Fruit fly (Drosophila melanogaster): ENCODE measurements around the gene CG32847.

CG32847 gene

dm6 chr3L:15136659-15137572 is 15.5 kb downstream of the CG32847 start, which contains the start of gene CG12316:
TSS of gene CG12316 (minus strand) at chr3L:15136934.
- TF ChIP-seq CG8301 (tag; optimal IDR thresholded peaks at IDR 0.05) (peak; percentile 95), CG9948 (tag; optimal IDR thresholded peaks at IDR 0.05) (peak; percentile 89), gl (tag; optimal IDR thresholded peaks at IDR 0.05) (peak; percentile 94), CG12605 (GFP tag; IDR thresholded peaks at IDR 0.05) (peak; percentile 89), D1 (tag; optimal IDR thresholded peaks at IDR 0.05) (peak; percentile 80), rn (GFP tag; IDR thresholded peaks at IDR 0.05) (peak; percentile 77), CG8159 (tag; optimal IDR thresholded peaks at IDR 0.05) (peak; percentile 95), Ets98B (GFP tag; IDR thresholded peaks at IDR 0.05) (peak; percentile 89), CG13204 (GFP tag; optimal IDR thresholded peaks at IDR 0.05) (peak; percentile 91), CG14655 (GFP tag; optimal IDR thresholded peaks at IDR 0.05) (peak; percentile 95), CG15710 (tag; optimal IDR thresholded peaks at IDR 0.05) (peak; percentile 94), Pif1A (GFP tag; optimal IDR thresholded peaks at IDR 0.05) (peak; percentile 98), Snoo (tag; optimal IDR thresholded peaks at IDR 0.05) (peak; percentile 96), EcR (GFP tag; optimal IDR thresholded peaks at IDR 0.05) (peak; percentile 61), CG34367 (tag; optimal IDR thresholded peaks at IDR 0.05) (peak; percentile 95), CG4496 (GFP tag; IDR thresholded peaks at IDR 0.05) (peak; percentile 94), CG32121 (GFP tag; IDR thresholded peaks at IDR 0.05) (peak; percentile 92), Pif1B (GFP tag; optimal IDR thresholded peaks at IDR 0.05) (peak; percentile 97), CG10348 (GFP tag; IDR thresholded peaks at IDR 0.05) (no peak), fd96Ca (GFP tag; IDR thresholded peaks at IDR 0.05) (peak; percentile 96), CG17806 (tag; optimal IDR thresholded peaks at IDR 0.05) (peak; percentile 93)

dm6 chr3L:15137790-15138189 is 16.4 kb downstream of the CG32847 start:
- TF ChIP-seq Ets98B (GFP tag; IDR thresholded peaks at IDR 0.05) (no peak), CG4496 (GFP tag; IDR thresholded peaks at IDR 0.05) (no peak), CG8159 (tag; optimal IDR thresholded peaks at IDR 0.05) (no peak), Pif1B (GFP tag; optimal IDR thresholded peaks at IDR 0.05) (no peak), CG12605 (GFP tag; IDR thresholded peaks at IDR 0.05) (no peak), rn (GFP tag; IDR thresholded peaks at IDR 0.05) (no peak), CG17806 (tag; optimal IDR thresholded peaks at IDR 0.05) (no peak), CG13204 (GFP tag; optimal IDR thresholded peaks at IDR 0.05) (no peak), CG34367 (tag; optimal IDR thresholded peaks at IDR 0.05) (no peak), CG9948 (tag; optimal IDR thresholded peaks at IDR 0.05) (no peak), CG15710 (tag; optimal IDR thresholded peaks at IDR 0.05) (no peak), gl (tag; optimal IDR thresholded peaks at IDR 0.05) (no peak), CG8301 (tag; optimal IDR thresholded peaks at IDR 0.05) (no peak), CG10348 (GFP tag; IDR thresholded peaks at IDR 0.05) (no peak), D1 (tag; optimal IDR thresholded peaks at IDR 0.05) (no peak), fd96Ca (GFP tag; IDR thresholded peaks at IDR 0.05) (no peak), CG14655 (GFP tag; optimal IDR thresholded peaks at IDR 0.05) (no peak), Pif1A (GFP tag; optimal IDR thresholded peaks at IDR 0.05) (no peak), EcR (GFP tag; optimal IDR thresholded peaks at IDR 0.05) (no peak)

- TF ChIP-seq CG8159 (tag; optimal IDR thresholded peaks at IDR 0.05) (no peak), Snoo (tag; optimal IDR thresholded peaks at IDR 0.05) (no peak), CG12605 (GFP tag; IDR thresholded peaks at IDR 0.05) (no peak), CG14655 (GFP tag; optimal IDR thresholded peaks at IDR 0.05) (no peak)
Measured at dm6 chr3L:15140268-15140957, 19.0 kb downstream of the CG32847 start.

- TF ChIP-seq CG14655 (GFP tag; optimal IDR thresholded peaks at IDR 0.05) (peak; percentile 46), D1 (tag; optimal IDR thresholded peaks at IDR 0.05) (no peak), CG9948 (tag; optimal IDR thresholded peaks at IDR 0.05) (peak; percentile 8), EcR (GFP tag; optimal IDR thresholded peaks at IDR 0.05) (peak; percentile 90), Pif1B (GFP tag; optimal IDR thresholded peaks at IDR 0.05) (peak; percentile 2), CG12605 (GFP tag; IDR thresholded peaks at IDR 0.05) (no peak), Pif1A (GFP tag; optimal IDR thresholded peaks at IDR 0.05) (no peak), CG32121 (GFP tag; IDR thresholded peaks at IDR 0.05) (peak; percentile 24; the same call in 1 of the 2 replicates), fd96Ca (GFP tag; IDR thresholded peaks at IDR 0.05) (no peak; the same call in 2 of the 3 replicates), Ets98B (GFP tag; IDR thresholded peaks at IDR 0.05) (peak; percentile 59), CG10348 (GFP tag; IDR thresholded peaks at IDR 0.05) (no peak), gl (tag; optimal IDR thresholded peaks at IDR 0.05) (peak; percentile 40), CG13204 (GFP tag; optimal IDR thresholded peaks at IDR 0.05) (peak; percentile 51), CG4496 (GFP tag; IDR thresholded peaks at IDR 0.05) (peak; percentile 74), CG8159 (tag; optimal IDR thresholded peaks at IDR 0.05) (peak; percentile 3), Snoo (tag; optimal IDR thresholded peaks at IDR 0.05) (no peak), CG34367 (tag; optimal IDR thresholded peaks at IDR 0.05) (peak; percentile 18), CG8301 (tag; optimal IDR thresholded peaks at IDR 0.05) (peak; percentile 24), rn (GFP tag; IDR thresholded peaks at IDR 0.05) (no peak), CG17806 (tag; optimal IDR thresholded peaks at IDR 0.05) (no peak), CG15710 (tag; optimal IDR thresholded peaks at IDR 0.05) (peak; percentile 23)
Measured at dm6 chr3L:15141118-15142003, 20.0 kb downstream of the CG32847 start.
